Worm (Caenorhabditis elegans): Measurements from ENCODE around the gene C31E10.6.

- TF ChIP-seq blmp-1 (tag; optimal IDR thresholded peaks at IDR 0.05) (no peak), ham-2 (GFP tag; optimal IDR thresholded peaks at IDR 0.05) (no peak), elt-1 (tag; optimal IDR thresholded peaks at IDR 0.05; ENCODE audit: borderline replicate concordance, insufficient read depth) (no peak), lin-13 (tag; optimal IDR thresholded peaks at IDR 0.05) (no peak), mab-5 (tag; optimal IDR thresholded peaks at IDR 0.05) (no peak), mep-1 (tag; optimal IDR thresholded peaks at IDR 0.05) (no peak), nhr-76 (tag; optimal IDR thresholded peaks at IDR 0.05) (no peak), pha-4 (tag; optimal IDR thresholded peaks at IDR 0.05) (no peak), ztf-11 (tag; optimal IDR thresholded peaks at IDR 0.05) (no peak)
Measured at ce11 chrX:14026893-14027292, 30.8 kb downstream of the C31E10.6 start.

Measured in whole organism, mixed stage, embryonic.